Fruit fly (Drosophila melanogaster) Kc167 (cell line): ENCODE results near the gene CG15177.

Source experiments
- h ChIP-seq: fragments of >200 bp; optimal IDR thresholded peaks from 3 replicates; lab custom pipeline; 2018; ENCODE audit warnings: missing external identifiers
- psq ChIP-seq: fragments of >200 bp; optimal IDR thresholded peaks from 2 replicates; lab custom pipeline; 2017; ENCODE audit warnings: missing external identifiers
- ttk ChIP-seq: sonication (Bioruptor generic); optimal IDR thresholded peaks from 2 replicates; lab custom pipeline; 2017; ENCODE audit warnings: missing external identifiers

DNA sequence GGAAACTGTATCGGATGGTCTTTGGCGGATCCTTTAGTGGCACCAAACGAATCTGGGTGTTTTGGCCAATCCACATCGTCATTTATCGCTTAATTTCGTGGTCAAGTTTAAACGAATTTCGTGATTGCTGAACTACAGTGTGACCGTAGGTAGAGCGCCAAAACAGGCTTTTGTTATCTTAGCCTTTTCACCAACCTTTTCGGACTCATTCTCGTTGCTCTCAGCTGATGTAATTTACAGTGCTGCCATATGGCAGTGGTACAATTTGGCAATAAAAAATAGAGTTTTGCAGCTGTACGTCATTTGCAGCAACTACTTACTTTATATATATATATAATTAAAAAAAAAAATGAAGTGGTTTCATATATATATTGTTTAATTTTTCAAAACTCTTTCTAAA is 30.8 kb upstream of the CG15177 start, which contains the start of gene agt:
- no peak for TF ChIP-seq h (lab: Kevin White, UChicago)
- TF ChIP-seq ttk: no peak
- TF ChIP-seq psq (lab: Kevin White, UChicago): no peak
